Worm (Caenorhabditis elegans) whole organism, midembryonic: ENCODE measurements around the gene EGAP5.1.

ENCODE experiments used
- T22C8.4 ChIP-seq: fragments of 200-800 bp; sonication (Bioruptor generic); IDR thresholded peaks from 2 replicates; pipeline ENCODE4 v1.3.6; 2022; ENCODE audit warnings: missing genetic modification characterization, missing compliant biosample characterization
- cog-1 ChIP-seq: sonication (generic microtip); optimal IDR thresholded peaks from 2 replicates; lab custom pipeline; 2016; ENCODE audit warnings: missing genetic modification characterization, missing compliant biosample characterization
- flt-1 ChIP-seq: fragments of 200-800 bp; sonication (Bioruptor generic); IDR thresholded peaks from 2 replicates; pipeline ENCODE4 v1.3.6; 2022; ENCODE audit warnings: missing genetic modification characterization, missing compliant biosample characterization
- klf-2 ChIP-seq: fragments of 200-800 bp; sonication (Bioruptor generic); conservative IDR thresholded peaks from 2 replicates; pipeline ENCODE4 v1.3.6; 2022; ENCODE audit warnings: missing genetic modification reagents, missing genetic modification characterization, missing compliant biosample characterization
- med-1 ChIP-seq: sonication (generic microtip); optimal IDR thresholded peaks from 2 replicates; lab custom pipeline; 2017; ENCODE audit warnings: missing genetic modification characterization, mild to moderate bottlenecking, missing compliant biosample characterization, antibody characterized with exemption, missing genetic modification reagents; ENCODE audit not compliant: insufficient read depth
- ref-1 ChIP-seq: fragments of 200-800 bp; sonication (Bioruptor generic); conservative IDR thresholded peaks from 2 replicates; pipeline ENCODE4 v1.3.6; 2022; ENCODE audit warnings: missing genetic modification reagents, missing genetic modification characterization, missing compliant biosample characterization
- tab-1 ChIP-seq: fragments of 200-800 bp; sonication (Bioruptor generic); IDR thresholded peaks from 2 replicates; pipeline ENCODE4 v1.3.6; 2022; ENCODE audit warnings: missing genetic modification characterization, missing compliant biosample characterization
- ztf-23 ChIP-seq: fragments of 200-800 bp; sonication (Bioruptor generic); IDR thresholded peaks from 2 replicates; pipeline ENCODE4 v1.3.6; 2022; ENCODE audit warnings: missing genetic modification reagents, missing genetic modification characterization, missing compliant biosample characterization
- ztf-29 ChIP-seq: fragments of 200-800 bp; sonication (Bioruptor generic); IDR thresholded peaks from 2 replicates; pipeline ENCODE4 v1.3.6; 2022; ENCODE audit warnings: missing genetic modification reagents, missing genetic modification characterization, missing compliant biosample characterization

Gene EGAP5.1

ce11 chrX:5209429-5209828 lies 46.6 kb downstream of the EGAP5.1 start:
- TF ChIP-seq klf-2 (GFP tag; lab: Robert Waterston, UW) (no peak), flt-1 (GFP tag; lab: Robert Waterston, UW) (no peak), tab-1 (GFP tag; lab: Robert Waterston, UW) (no peak), med-1 (GFP tag; lab: Kevin White, UChicago) (no peak), ref-1 (no peak)

- TF ChIP-seq cog-1, result peak; percentile 35
- TF ChIP-seq tab-1 (GFP tag; lab: Robert Waterston, UW), result no peak
These were observed 47.7 kb downstream of the EGAP5.1 start for ce11 chrX:5210524-5210923.

ce11 chrX:5210927-5211655 lies 48.2 kb downstream of the EGAP5.1 start:
- TF ChIP-seq T22C8.4 (no peak), klf-2 (GFP tag; lab: Robert Waterston, UW) (no peak), med-1 (GFP tag; lab: Kevin White, UChicago) (no peak), tab-1 (GFP tag; lab: Robert Waterston, UW) (no peak), cog-1 (no peak), ztf-23 (no peak), flt-1 (GFP tag; lab: Robert Waterston, UW) (no peak), ztf-29 (no peak), ref-1 (no peak)

ce11 chrX:5213032-5213431 lies 50.2 kb downstream of the EGAP5.1 start:
- no peak for TF ChIP-seq med-1 (GFP tag; lab: Kevin White, UChicago)
- no peak for TF ChIP-seq ztf-23
- no peak for TF ChIP-seq ref-1
- no peak for TF ChIP-seq flt-1 (GFP tag; lab: Robert Waterston, UW)
